Worm (Caenorhabditis elegans) whole organism, late embryonic: ENCODE data around the gene col-160.

Experiments used
- F13H6.1 ChIP-seq: sonication (generic microtip); optimal IDR thresholded peaks from 2 replicates; lab custom pipeline; 2016; ENCODE audit warnings: missing genetic modification characterization, missing compliant biosample characterization
- K09A11.1 ChIP-seq: sonication (generic microtip); optimal IDR thresholded peaks from 2 replicates; lab custom pipeline; 2017; ENCODE audit warnings: antibody characterized with exemption, mild to moderate bottlenecking, missing genetic modification characterization, missing compliant biosample characterization; ENCODE audit not compliant: insufficient read depth
- T23F11.4 ChIP-seq: fragments of 200-800 bp; sonication (Bioruptor generic); optimal IDR thresholded peaks from 2 replicates; lab custom pipeline; 2018; ENCODE audit warnings: mild to moderate bottlenecking, missing genetic modification characterization, missing compliant biosample characterization
- ama-1 ChIP-seq: fragments of 150-350 bp; optimal IDR thresholded peaks from 2 replicates; lab custom pipeline; 2014
- ceh-14 ChIP-seq: sonication (generic microtip); optimal IDR thresholded peaks from 2 replicates; lab custom pipeline; 2016; ENCODE audit warnings: missing genotype, missing genetic modification characterization, missing compliant biosample characterization
- ceh-19 ChIP-seq: fragments of 200-800 bp; sonication (Bioruptor generic); optimal IDR thresholded peaks from 2 replicates; lab custom pipeline; 2018; ENCODE audit warnings: mild to moderate bottlenecking, missing genetic modification characterization, missing compliant biosample characterization
- ceh-31 ChIP-seq: sonication (generic microtip); optimal IDR thresholded peaks from 2 replicates; lab custom pipeline; 2016; ENCODE audit warnings: missing genetic modification characterization, missing compliant biosample characterization
- ceh-34 ChIP-seq: sonication (generic microtip); optimal IDR thresholded peaks from 2 replicates; lab custom pipeline; 2016; ENCODE audit warnings: mild to moderate bottlenecking, missing genetic modification characterization, missing compliant biosample characterization
- che-1 ChIP-seq: sonication (generic microtip); optimal IDR thresholded peaks from 2 replicates; lab custom pipeline; 2016; ENCODE audit warnings: mild to moderate bottlenecking, missing genetic modification characterization, missing compliant biosample characterization
- elt-2 ChIP-seq: sonication (generic microtip); optimal IDR thresholded peaks from 2 replicates; lab custom pipeline; 2016; ENCODE audit warnings: missing genetic modification reagents, missing genetic modification characterization, missing compliant biosample characterization
- eyg-1 ChIP-seq: sonication (generic microtip); optimal IDR thresholded peaks from 2 replicates; lab custom pipeline; 2016; ENCODE audit warnings: missing genotype, missing genetic modification characterization, missing compliant biosample characterization
- fax-1 ChIP-seq: sonication (generic microtip); optimal IDR thresholded peaks from 2 replicates; lab custom pipeline; 2016; ENCODE audit warnings: missing genotype, missing genetic modification characterization, missing compliant biosample characterization
- fkh-10 ChIP-seq: fragments of 150-350 bp; optimal IDR thresholded peaks from 2 replicates; lab custom pipeline; 2014; ENCODE audit warnings: missing biosample characterization, missing genetic modification reagents, missing genetic modification characterization
- hlh-30 ChIP-seq: sonication (generic microtip); optimal IDR thresholded peaks from 2 replicates; lab custom pipeline; 2017; ENCODE audit warnings: antibody characterized with exemption, missing genetic modification characterization, missing compliant biosample characterization; ENCODE audit not compliant: insufficient read depth
- hlh-6 ChIP-seq: sonication (generic microtip); optimal IDR thresholded peaks from 2 replicates; lab custom pipeline; 2016; ENCODE audit warnings: missing genotype, missing genetic modification characterization, missing compliant biosample characterization
- hlh-8 ChIP-seq: sonication (generic microtip); optimal IDR thresholded peaks from 2 replicates; lab custom pipeline; 2016; ENCODE audit warnings: missing genotype, missing genetic modification characterization, missing compliant biosample characterization
- lin-11 ChIP-seq: fragments of 200-800 bp; sonication (Bioruptor generic); optimal IDR thresholded peaks from 2 replicates; lab custom pipeline; 2018; ENCODE audit warnings: mild to moderate bottlenecking, missing genetic modification characterization, missing compliant biosample characterization
- madf-2 ChIP-seq: sonication (generic microtip); optimal IDR thresholded peaks from 2 replicates; lab custom pipeline; 2017; ENCODE audit warnings: missing genetic modification characterization, missing compliant biosample characterization
- mec-3 ChIP-seq: sonication (generic microtip); optimal IDR thresholded peaks from 2 replicates; lab custom pipeline; 2016; ENCODE audit warnings: borderline replicate concordance, missing genetic modification characterization, missing compliant biosample characterization
- nfya-1 ChIP-seq: sonication (generic microtip); optimal IDR thresholded peaks from 2 replicates; lab custom pipeline; 2017; ENCODE audit warnings: missing genetic modification characterization, mild to moderate bottlenecking, missing compliant biosample characterization, antibody characterized with exemption, moderate library complexity
- odd-2 ChIP-seq: sonication (generic microtip); optimal IDR thresholded peaks from 2 replicates; lab custom pipeline; 2017; ENCODE audit warnings: antibody characterized with exemption, mild to moderate bottlenecking, missing genetic modification characterization, missing compliant biosample characterization
- pat-9 ChIP-seq: fragments of 200-800 bp; sonication (Bioruptor generic); optimal IDR thresholded peaks from 2 replicates; lab custom pipeline; 2018; ENCODE audit warnings: mild to moderate bottlenecking, missing genetic modification characterization, moderate library complexity, missing compliant biosample characterization
- pha-2 ChIP-seq: sonication (generic microtip); optimal IDR thresholded peaks from 2 replicates; lab custom pipeline; 2017; ENCODE audit warnings: mild to moderate bottlenecking, missing genetic modification characterization, missing compliant biosample characterization
- pha-4 ChIP-seq: fragments of 150-350 bp; optimal IDR thresholded peaks from 2 replicates; lab custom pipeline; 2018; ENCODE audit warnings: missing biosample characterization, missing genetic modification reagents, missing genetic modification characterization
- pqm-1 ChIP-seq: sonication (generic microtip); optimal IDR thresholded peaks from 2 replicates; lab custom pipeline; 2016; ENCODE audit warnings: missing genetic modification characterization, missing compliant biosample characterization
- ref-2 ChIP-seq: sonication (generic microtip); optimal IDR thresholded peaks from 2 replicates; lab custom pipeline; 2016; ENCODE audit warnings: missing genetic modification characterization, missing compliant biosample characterization
- sox-2 ChIP-seq: fragments of 200-800 bp; sonication (Bioruptor generic); IDR thresholded peaks from 2 replicates; pipeline ENCODE4 v1.3.6; 2022; ENCODE audit warnings: missing genetic modification reagents, missing genetic modification characterization, missing compliant biosample characterization
- sox-4 ChIP-seq: sonication (generic microtip); optimal IDR thresholded peaks from 2 replicates; lab custom pipeline; 2017; ENCODE audit warnings: mild to moderate bottlenecking, missing genetic modification characterization, inconsistent platforms, missing compliant biosample characterization
- syd-9 ChIP-seq: sonication (generic microtip); optimal IDR thresholded peaks from 2 replicates; lab custom pipeline; 2016; ENCODE audit warnings: mild to moderate bottlenecking, missing genetic modification characterization, moderate library complexity, missing compliant biosample characterization
- tbx-2 ChIP-seq: sonication (generic microtip); optimal IDR thresholded peaks from 2 replicates; lab custom pipeline; 2016; ENCODE audit warnings: missing genetic modification characterization, missing compliant biosample characterization
- tbx-7 ChIP-seq: sonication (generic microtip); optimal IDR thresholded peaks from 2 replicates; lab custom pipeline; 2016; ENCODE audit warnings: missing genotype, missing genetic modification characterization, missing compliant biosample characterization
- ttx-3 ChIP-seq: sonication (generic microtip); optimal IDR thresholded peaks from 2 replicates; lab custom pipeline; 2016; ENCODE audit warnings: missing genetic modification reagents, missing genetic modification characterization, missing compliant biosample characterization
- unc-42 ChIP-seq: sonication (generic microtip); optimal IDR thresholded peaks from 2 replicates; lab custom pipeline; 2016; ENCODE audit warnings: missing genotype, missing genetic modification characterization, missing compliant biosample characterization

Gene col-160

DNA sequence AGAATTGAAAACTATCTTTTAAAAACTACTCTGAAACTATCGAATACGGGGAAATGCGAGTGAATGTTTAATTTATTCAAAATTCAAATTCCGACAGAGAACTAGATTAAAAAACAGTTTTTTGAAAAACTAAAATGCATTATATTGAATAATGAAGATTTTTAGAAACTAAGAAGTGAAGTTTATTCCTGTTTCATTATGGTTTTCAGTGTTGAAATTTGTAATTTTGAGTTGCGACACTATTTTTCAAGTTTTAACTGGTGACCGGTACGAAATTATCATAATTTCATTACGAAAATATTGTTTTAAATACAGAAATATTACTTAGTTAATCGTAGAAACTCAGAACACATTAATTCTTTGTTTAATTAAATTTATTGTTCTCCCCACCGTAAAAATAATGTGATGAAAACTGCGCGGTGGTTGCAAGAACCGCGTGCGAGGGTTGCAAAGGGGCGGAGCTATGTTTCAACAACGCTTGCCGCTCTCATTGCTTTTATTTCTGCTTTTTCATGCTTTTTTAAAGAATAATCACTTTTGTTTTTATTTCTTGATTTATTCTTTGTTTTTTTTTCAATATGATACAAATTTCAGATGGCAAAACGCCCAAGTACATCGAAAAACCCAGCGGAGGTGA is 25.8 kb downstream of the col-160 start, which contains the start of gene him-17 (continued):
- TF ChIP-seq pat-9 (tag; lab: Kevin White, UChicago) (peak; percentile 58), tbx-2 (tag; lab: Kevin White, UChicago) (peak; percentile 52), madf-2 (tag; lab: Kevin White, UChicago) (peak; percentile 20), che-1 (tag; lab: Kevin White, UChicago) (peak; percentile 43), fax-1 (tag; lab: Kevin White, UChicago) (peak; percentile 15), nfya-1 (tag; lab: Kevin White, UChicago) (peak; percentile 57), eyg-1 (tag; lab: Kevin White, UChicago) (no peak), pqm-1 (tag; lab: Kevin White, UChicago) (no peak), fkh-10 (no peak), mec-3 (tag; lab: Kevin White, UChicago) (no peak), ceh-34 (peak; percentile 45), tbx-7 (no peak)

DNA sequence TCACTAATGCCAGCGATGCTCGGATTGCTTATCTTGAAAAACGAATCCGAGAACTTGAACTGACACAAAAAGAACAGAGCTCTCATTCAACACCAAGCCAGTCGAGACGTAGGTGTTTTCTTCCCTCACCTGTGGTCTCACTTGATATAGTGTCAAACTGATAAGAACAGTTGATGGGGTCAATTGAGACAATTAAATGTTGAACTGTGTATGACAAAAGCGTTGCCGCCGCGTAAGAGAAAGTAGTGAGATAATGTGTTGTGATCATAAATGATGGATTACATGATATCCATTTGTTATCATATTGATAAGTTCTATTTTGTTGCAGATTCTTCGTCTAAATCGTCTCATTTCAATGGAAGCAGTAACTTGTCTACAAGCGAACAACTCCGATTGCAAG is 28.3 kb downstream of the col-160 start:
- no peak for TF ChIP-seq sox-2 (GFP tag; lab: Robert Waterston, UW)
- TF ChIP-seq tbx-7, result no peak
- TF ChIP-seq syd-9 (tag; lab: Kevin White, UChicago), result no peak
- TF ChIP-seq sox-4 (tag; lab: Kevin White, UChicago), result no peak
- no peak for TF ChIP-seq pha-2
- peak; percentile 23 for TF ChIP-seq elt-2 (tag; lab: Kevin White, UChicago)

DNA sequence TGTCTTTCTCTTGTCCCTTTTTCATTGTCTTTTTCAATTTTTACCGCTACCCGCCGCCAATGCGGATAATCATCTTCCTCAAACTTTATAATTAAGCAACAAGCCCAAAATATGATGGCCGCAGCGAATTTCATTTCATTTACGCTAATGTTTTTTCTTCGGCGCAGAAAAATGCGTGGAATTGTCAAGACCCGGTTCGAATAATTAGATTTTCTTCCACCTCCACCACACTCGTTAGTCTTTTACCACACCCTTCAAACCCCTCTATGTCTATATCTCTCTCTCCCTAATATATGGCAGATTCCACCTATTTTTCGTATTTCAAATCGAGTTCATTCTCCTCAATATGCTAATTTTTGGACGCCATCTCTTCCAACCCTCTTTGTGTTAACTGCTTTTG is 31.5 kb downstream of the col-160 start:
- TF ChIP-seq ttx-3 (no peak), ceh-31 (tag; lab: Kevin White, UChicago) (peak; percentile 0), ceh-14 (tag; lab: Kevin White, UChicago) (peak; percentile 32), lin-11 (tag; lab: Kevin White, UChicago) (no peak), unc-42 (tag; lab: Kevin White, UChicago) (peak; percentile 74), madf-2 (tag; lab: Kevin White, UChicago) (no peak)

DNA sequence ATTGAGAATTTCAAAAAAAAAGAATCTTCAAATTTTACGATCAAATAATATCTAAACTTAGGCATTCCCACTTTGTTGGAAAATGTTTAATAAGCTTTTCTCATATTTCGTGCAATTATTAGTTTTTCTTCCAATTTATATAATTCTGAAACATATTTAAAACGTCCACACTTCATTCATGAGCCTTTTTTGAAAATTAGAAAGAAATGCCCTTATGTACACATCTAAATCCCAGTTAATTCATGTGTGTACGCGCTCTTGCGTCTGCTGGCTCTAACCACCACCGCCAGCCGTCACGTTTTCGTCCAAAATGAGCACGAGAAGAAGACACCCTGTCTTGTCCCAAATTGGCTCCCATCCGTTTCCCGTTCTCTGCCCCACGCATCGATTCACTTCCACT is 35.4 kb downstream of the col-160 start:
- TF ChIP-seq unc-42 (tag; lab: Kevin White, UChicago), result peak; percentile 22
- TF ChIP-seq ref-2 (tag; lab: Kevin White, UChicago), result no peak
- no peak for TF ChIP-seq pha-2
- TF ChIP-seq hlh-30 (tag; lab: Kevin White, UChicago), result peak; percentile 15

DNA sequence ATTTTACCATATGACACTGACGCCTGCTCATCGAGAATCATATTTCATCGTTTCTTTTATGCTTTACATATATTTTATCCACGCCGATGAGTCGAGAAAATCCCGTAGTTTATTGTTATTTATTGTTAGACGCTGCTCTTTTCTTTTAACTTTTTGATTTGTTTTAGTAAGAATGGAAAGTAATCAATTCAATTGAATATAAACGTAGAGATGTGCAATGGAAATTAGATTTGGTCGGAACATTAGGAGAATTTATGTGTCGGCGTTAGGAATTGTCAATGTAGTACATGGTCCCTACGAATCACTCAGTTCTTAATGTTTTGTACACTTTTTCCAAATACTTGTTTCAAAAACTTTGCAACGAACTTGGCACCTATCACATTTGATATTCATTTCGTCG is 36.7 kb downstream of the col-160 start:
- TF ChIP-seq unc-42 (tag; lab: Kevin White, UChicago) (peak; percentile 94), F13H6.1 (tag; lab: Kevin White, UChicago) (no peak), K09A11.1 (tag; lab: Kevin White, UChicago) (no peak), ceh-19 (GFP tag; lab: Kevin White, UChicago) (no peak)
- TF ChIP-seq, all 69 proteins: peak for 1

DNA sequence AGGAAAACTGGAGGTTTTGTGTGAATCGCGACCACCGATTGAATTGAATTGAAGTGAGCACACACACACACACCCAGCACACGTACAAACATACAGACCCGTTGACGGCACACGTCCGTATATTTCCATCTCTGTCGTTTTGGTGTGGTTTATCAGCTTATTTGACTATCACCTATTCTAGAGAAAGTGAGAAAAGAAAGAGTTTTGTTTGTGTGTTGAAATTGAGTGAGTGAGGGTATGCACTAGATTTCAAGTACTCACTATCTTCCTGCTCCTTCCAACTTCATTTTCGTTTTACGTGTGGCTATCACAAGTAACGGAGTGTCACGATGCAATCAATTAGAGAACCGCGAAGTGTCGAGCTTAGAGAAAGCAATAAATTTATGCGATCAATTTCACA is 38.1 kb downstream of the col-160 start:
- TF ChIP-seq hlh-6 (tag; lab: Kevin White, UChicago) (no peak), pha-4 (tag; lab: Kevin White, UChicago) (no peak), tbx-7 (no peak), ceh-14 (tag; lab: Kevin White, UChicago) (no peak), K09A11.1 (tag; lab: Kevin White, UChicago) (no peak), odd-2 (tag; lab: Kevin White, UChicago) (no peak), hlh-8 (tag; lab: Kevin White, UChicago) (no peak), ama-1 (lab: Kevin White, UChicago) (no peak), T23F11.4 (no peak)
- TF ChIP-seq, all 69 proteins: peak for 0
